Worm (Caenorhabditis elegans) whole organism, L1 larva: Measurements from ENCODE around the gene urb-1.
A peak's percentile ranks its signal among the peaks of the same experiment; 100 is the strongest.

Experiments used
- C34B4.2 ChIP-seq: sonication (generic microtip); optimal IDR thresholded peaks from 2 replicates; lab custom pipeline; 2017; ENCODE audit warnings: mild to moderate bottlenecking, missing genetic modification characterization, missing compliant biosample characterization
- alr-1 ChIP-seq: fragments of 200-800 bp; sonication (Bioruptor generic); optimal IDR thresholded peaks from 2 replicates; lab custom pipeline; 2018; ENCODE audit warnings: borderline replicate concordance, mild to moderate bottlenecking, missing genetic modification characterization, missing compliant biosample characterization
- aly-2 ChIP-seq: fragments of 150-350 bp; optimal IDR thresholded peaks from 2 replicates; lab custom pipeline; 2014; ENCODE audit warnings: missing biosample characterization, missing genetic modification characterization
- ama-1 ChIP-seq: fragments of 150-350 bp; optimal IDR thresholded peaks from 2 replicates; lab custom pipeline; 2014
- ceh-90 ChIP-seq: sonication (generic microtip); optimal IDR thresholded peaks from 2 replicates; lab custom pipeline; 2016; ENCODE audit warnings: missing genetic modification characterization, missing compliant biosample characterization
- dpl-1 ChIP-seq, 3 experiments: fragments of 150-350 bp in 2 of 3; sonication (generic microtip) in 1 of 3; optimal IDR thresholded peaks; 2 replicates each; lab custom pipeline; 2014 to 2017; ENCODE audit warnings: missing biosample characterization in 3 of 3, missing genetic modification characterization in 3 of 3, missing genetic modification reagents in 3 of 3
- dsc-1 ChIP-seq: sonication (generic microtip); optimal IDR thresholded peaks from 2 replicates; lab custom pipeline; 2016; ENCODE audit warnings: mild to moderate bottlenecking, missing genetic modification characterization, missing compliant biosample characterization
- efl-1 ChIP-seq, 4 experiments: fragments of 150-350 bp; optimal IDR thresholded peaks in 3 of 4; peaks in 1 of 4; 1 replicate in 1 of 4; 2 replicates in 3 of 4; lab custom pipeline; 2014; ENCODE audit warnings: missing biosample characterization in 2 of 4, missing genetic modification characterization in 2 of 4, missing genetic modification reagents in 2 of 4
- efl-3 ChIP-seq: fragments of 200-800 bp; sonication (Bioruptor generic); optimal IDR thresholded peaks from 2 replicates; lab custom pipeline; 2018; ENCODE audit warnings: mild to moderate bottlenecking, missing genetic modification characterization, missing compliant biosample characterization
- elt-2 ChIP-seq: sonication (generic microtip); optimal IDR thresholded peaks from 2 replicates; lab custom pipeline; 2016; ENCODE audit warnings: missing genetic modification characterization, mild to moderate bottlenecking, inconsistent platforms, missing compliant biosample characterization, missing genetic modification reagents
- ets-5 ChIP-seq: fragments of 200-800 bp; sonication (Bioruptor generic); IDR thresholded peaks from 2 replicates; pipeline ENCODE4 v1.3.6; 2022; ENCODE audit warnings: missing genetic modification characterization, missing compliant biosample characterization
- fkh-8 ChIP-seq: sonication (generic microtip); optimal IDR thresholded peaks from 2 replicates; lab custom pipeline; 2016; ENCODE audit warnings: mild to moderate bottlenecking, missing genetic modification characterization, missing compliant biosample characterization
- hlh-17 ChIP-seq: fragments of 200-800 bp; sonication (Bioruptor generic); optimal IDR thresholded peaks from 2 replicates; lab custom pipeline; 2018; ENCODE audit warnings: missing genetic modification characterization, mild to moderate bottlenecking, missing compliant biosample characterization, moderate library complexity, borderline replicate concordance
- hlh-4 ChIP-seq: sonication (generic microtip); optimal IDR thresholded peaks from 2 replicates; lab custom pipeline; 2016; ENCODE audit warnings: mild to moderate bottlenecking, missing genetic modification characterization, missing compliant biosample characterization
- hpl-2 ChIP-seq: fragments of 150-350 bp; optimal IDR thresholded peaks from 2 replicates; lab custom pipeline; 2014; ENCODE audit warnings: missing biosample characterization, missing genetic modification reagents, missing genetic modification characterization
- irx-1 ChIP-seq: sonication (generic microtip); optimal IDR thresholded peaks from 2 replicates; lab custom pipeline; 2016; ENCODE audit warnings: missing genetic modification characterization, missing compliant biosample characterization
- lin-14 ChIP-seq: fragments of 200-800 bp; sonication (Bioruptor generic); optimal IDR thresholded peaks from 2 replicates; lab custom pipeline; 2018; ENCODE audit warnings: mild to moderate bottlenecking, missing genetic modification characterization, moderate library complexity, missing compliant biosample characterization
- lin-35 ChIP-seq, 2 experiments: fragments of 150-350 bp; optimal IDR thresholded peaks; 2 replicates each; lab custom pipeline; 2014; ENCODE audit warnings: missing biosample characterization in 2 of 2, missing genetic modification characterization in 2 of 2, missing genetic modification reagents in 2 of 2
- mdl-1 ChIP-seq, 2 experiments: fragments of 150-350 bp; optimal IDR thresholded peaks; 2 replicates each; lab custom pipeline; 2014 to 2017; ENCODE audit warnings: missing biosample characterization in 2 of 2, missing genetic modification characterization in 2 of 2, inconsistent platforms in 1 of 2
- mef-2 ChIP-seq: fragments of 150-350 bp; optimal IDR thresholded peaks from 2 replicates; lab custom pipeline; 2014; ENCODE audit warnings: missing biosample characterization, missing genetic modification characterization
- nhr-20 ChIP-seq: sonication (generic microtip); optimal IDR thresholded peaks from 2 replicates; lab custom pipeline; 2016; ENCODE audit warnings: mild to moderate bottlenecking, missing genetic modification characterization, missing compliant biosample characterization
- nhr-237 ChIP-seq: fragments of 150-350 bp; optimal IDR thresholded peaks from 2 replicates; lab custom pipeline; 2014; ENCODE audit warnings: missing biosample characterization, missing genetic modification characterization
- nhr-71 ChIP-seq: sonication (generic microtip); optimal IDR thresholded peaks from 2 replicates; lab custom pipeline; 2016; ENCODE audit warnings: mild to moderate bottlenecking, missing genetic modification characterization, moderate library complexity, missing compliant biosample characterization
- nhr-76 ChIP-seq: sonication (generic microtip); optimal IDR thresholded peaks from 2 replicates; lab custom pipeline; 2017; ENCODE audit warnings: missing biosample characterization, missing genetic modification characterization
- nhr-85 ChIP-seq: sonication (generic microtip); peaks from one replicate; lab custom pipeline; 2016; ENCODE audit warnings: missing genetic modification characterization, inconsistent platforms, missing compliant biosample characterization
- nhr-90 ChIP-seq: sonication (generic microtip); optimal IDR thresholded peaks from 2 replicates; lab custom pipeline; 2016; ENCODE audit warnings: mild to moderate bottlenecking, missing genetic modification characterization, missing compliant biosample characterization; ENCODE audit not compliant: poor library complexity
- pag-3 ChIP-seq: sonication (generic microtip); optimal IDR thresholded peaks from 2 replicates; lab custom pipeline; 2017; ENCODE audit warnings: missing genetic modification characterization, mild to moderate bottlenecking, missing compliant biosample characterization, antibody characterized with exemption, borderline replicate concordance; ENCODE audit not compliant: insufficient read depth
- sptf-1 ChIP-seq: fragments of 150-350 bp; optimal IDR thresholded peaks from 2 replicates; lab custom pipeline; 2014; ENCODE audit warnings: missing biosample characterization, missing genetic modification characterization
- sup-37 ChIP-seq: fragments of 200-800 bp; sonication (Bioruptor generic); optimal IDR thresholded peaks from 2 replicates; lab custom pipeline; 2018; ENCODE audit warnings: mild to moderate bottlenecking, missing genetic modification characterization, missing compliant biosample characterization
- swsn-7 ChIP-seq: sonication (generic microtip); optimal IDR thresholded peaks from 2 replicates; lab custom pipeline; 2016; ENCODE audit warnings: missing genetic modification characterization, missing compliant biosample characterization
- tlp-1 ChIP-seq: fragments of 150-350 bp; optimal IDR thresholded peaks from 2 replicates; lab custom pipeline; 2014; ENCODE audit warnings: missing biosample characterization, missing genetic modification characterization
- unc-130 ChIP-seq: fragments of 150-350 bp; optimal IDR thresholded peaks from 2 replicates; lab custom pipeline; 2017; ENCODE audit warnings: missing biosample characterization, missing genetic modification characterization, inconsistent platforms
- unc-62 ChIP-seq: fragments of 150-350 bp; optimal IDR thresholded peaks from 2 replicates; lab custom pipeline; 2014; ENCODE audit warnings: missing biosample characterization, missing genetic modification reagents, missing genetic modification characterization
- unc-98 ChIP-seq: fragments of 200-800 bp; sonication (Bioruptor generic); IDR thresholded peaks from 2 replicates; pipeline ENCODE4 v1.3.6; 2022; ENCODE audit warnings: missing genetic modification characterization, missing compliant biosample characterization
- vab-15 ChIP-seq: sonication (generic microtip); optimal IDR thresholded peaks from 2 replicates; lab custom pipeline; 2017; ENCODE audit warnings: missing genotype, mild to moderate bottlenecking, missing genetic modification characterization, missing compliant biosample characterization

The urb-1 gene

ce11 chrV:6411161-6411560 is 12.8 kb downstream of the urb-1 start:
- peak in 1 of 2 experiments; percentile 14 for TF ChIP-seq lin-35 (GFP tag; optimal IDR thresholded peaks at IDR 0.05; lab: Kevin White, UChicago)
- TF ChIP-seq C34B4.2 (tag; lab: Kevin White, UChicago), result no peak
- no peak for TF ChIP-seq mef-2 (tag; lab: Kevin White, UChicago)
- TF ChIP-seq efl-1 (optimal IDR thresholded peaks at IDR 0.05; lab: Kevin White, UChicago), result no peak
- peak in 1 of 2 experiments; percentile 37 for TF ChIP-seq efl-1 (GFP tag; optimal IDR thresholded peaks at IDR 0.05 in 1 of 2; lab: Kevin White, UChicago)
- no peak for TF ChIP-seq swsn-7 (tag; lab: Kevin White, UChicago)
- TF ChIP-seq efl-3 (GFP tag; lab: Kevin White, UChicago), result no peak
- peak in 1 of 2 experiments; percentile 8 for TF ChIP-seq mdl-1 (tag; optimal IDR thresholded peaks at IDR 0.05; lab: Kevin White, UChicago)
- no peak for TF ChIP-seq sup-37
- TF ChIP-seq pag-3, result no peak
- no peak for TF ChIP-seq nhr-76 (tag; lab: Kevin White, UChicago)
- no peak for TF ChIP-seq hlh-17 (GFP tag; lab: Kevin White, UChicago)
- peak; percentile 95 for TF ChIP-seq elt-2
- no peak for TF ChIP-seq irx-1 (tag; lab: Kevin White, UChicago)
- no peak for TF ChIP-seq hpl-2 (GFP tag; lab: Kevin White, UChicago)
- TF ChIP-seq ceh-90 (tag; lab: Kevin White, UChicago), result no peak
- TF ChIP-seq vab-15, result no peak
- no peak for TF ChIP-seq ama-1 (lab: Kevin White, UChicago)
- peak; percentile 8 for TF ChIP-seq lin-14 (GFP tag; lab: Kevin White, UChicago)
- TF ChIP-seq dpl-1 (GFP tag; optimal IDR thresholded peaks at IDR 0.05; lab: Kevin White, UChicago), result no peak
- peak; percentile 10 for TF ChIP-seq tlp-1 (tag; lab: Kevin White, UChicago)
- TF ChIP-seq nhr-71 (tag; lab: Kevin White, UChicago), result peak; percentile 21
- no peak for TF ChIP-seq nhr-237
- TF ChIP-seq ets-5, result no peak
- peak; percentile 50 for TF ChIP-seq nhr-20 (tag; lab: Kevin White, UChicago)
- no peak for TF ChIP-seq nhr-85 (tag; lab: Kevin White, UChicago)
- TF ChIP-seq dsc-1 (tag; lab: Kevin White, UChicago), result no peak

ce11 chrV:6408733-6409227 is 15.2 kb downstream of the urb-1 start, which contains the start of gene bcf-1:
Gene bcf-1, minus strand, starts transcription at chrV:6408783.
- TF ChIP-seq nhr-90 (tag; lab: Kevin White, UChicago), result no peak
- TF ChIP-seq unc-62, result no peak
- no peak for TF ChIP-seq fkh-8
- TF ChIP-seq unc-130 (tag; lab: Kevin White, UChicago), result no peak
- no peak for TF ChIP-seq alr-1 (tag; lab: Kevin White, UChicago)
- TF ChIP-seq elt-2, result peak; percentile 3

- peak; percentile 77 for TF ChIP-seq elt-2
- TF ChIP-seq ceh-90 (tag; lab: Kevin White, UChicago), result no peak
- no peak for TF ChIP-seq unc-98 (GFP tag; lab: Robert Waterston, UW)
- no peak for TF ChIP-seq nhr-90 (tag; lab: Kevin White, UChicago)
- TF ChIP-seq lin-14 (GFP tag; lab: Kevin White, UChicago), result peak; percentile 17
- peak in 1 of 2 experiments; percentile 32 for TF ChIP-seq lin-35 (GFP tag; optimal IDR thresholded peaks at IDR 0.05; lab: Kevin White, UChicago)
- TF ChIP-seq sptf-1 (tag; lab: Kevin White, UChicago), result no peak
Measured at ce11 chrV:6407587-6407986, 16.4 kb downstream of the urb-1 start.

DNA sequence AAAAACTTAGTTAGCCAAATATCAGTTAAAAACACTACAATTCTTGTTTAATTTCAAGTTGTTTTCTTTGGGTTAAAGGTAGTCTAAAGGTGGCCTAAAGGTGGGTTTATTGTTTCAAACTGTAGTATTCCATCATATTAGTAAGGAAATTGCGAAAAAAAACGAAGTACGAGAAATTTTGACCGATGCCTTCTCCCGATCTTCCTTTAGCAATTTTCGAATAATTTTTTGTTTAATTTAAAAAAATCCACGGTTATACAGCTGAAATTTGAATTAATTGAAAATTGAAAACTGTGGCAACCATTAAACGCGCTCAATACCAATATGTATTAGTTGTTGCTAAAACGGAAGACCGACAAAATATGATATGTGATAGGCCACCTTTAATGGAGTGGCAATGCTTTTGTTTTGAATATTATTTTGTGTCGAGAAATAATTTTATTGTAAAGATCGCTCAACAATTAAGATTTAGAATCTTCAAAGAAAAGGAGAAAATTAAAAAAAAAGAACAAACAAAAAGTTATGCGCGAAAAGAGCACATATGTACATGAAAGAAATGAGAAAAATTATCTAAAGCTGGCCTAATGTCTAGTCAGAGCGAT is 22.9 kb downstream of the urb-1 start:
- TF ChIP-seq nhr-85 (tag; lab: Kevin White, UChicago) (no peak), hlh-4 (tag; lab: Kevin White, UChicago) (no peak), aly-2 (tag; lab: Kevin White, UChicago) (peak; percentile 52), nhr-90 (tag; lab: Kevin White, UChicago) (no peak)
